Worm (Caenorhabditis elegans) whole organism, L4 larva: Measurements from ENCODE around the gene F02E11.4.

Source experiments
- arid-1 ChIP-seq: fragments of 200-800 bp; sonication (Bioruptor generic); conservative IDR thresholded peaks from 2 replicates; pipeline ENCODE4 v1.3.6; 2022; ENCODE audit warnings: missing genetic modification reagents, missing genetic modification characterization, missing compliant biosample characterization
- ceh-32 ChIP-seq: sonication (generic microtip); optimal IDR thresholded peaks from 2 replicates; lab custom pipeline; 2016; ENCODE audit warnings: mild to moderate bottlenecking, missing genetic modification characterization, missing compliant biosample characterization; ENCODE audit not compliant: poor library complexity
- ces-1 ChIP-seq: fragments of 150-350 bp; sonication (generic microtip); optimal IDR thresholded peaks from 4 replicates; lab custom pipeline; 2014; ENCODE audit warnings: missing biosample characterization, missing genetic modification reagents, missing genetic modification characterization
- lin-39 ChIP-seq: fragments of 150-350 bp; optimal IDR thresholded peaks from 2 replicates; lab custom pipeline; 2014; ENCODE audit warnings: missing biosample characterization, missing genetic modification reagents, missing genetic modification characterization
- nhr-10 ChIP-seq: fragments of 150-350 bp; optimal IDR thresholded peaks from 2 replicates; lab custom pipeline; 2014; ENCODE audit warnings: missing biosample characterization, missing genetic modification characterization
- nhr-6 ChIP-seq: fragments of 150-350 bp; optimal IDR thresholded peaks from 2 replicates; lab custom pipeline; 2014; ENCODE audit warnings: missing biosample characterization, missing genetic modification characterization

ce11 chrII:3299457-3299856, 21.9 kb upstream of the F02E11.4 start, which contains the start of gene btb-22:
- TF ChIP-seq nhr-10 (no peak), ces-1 (GFP tag; lab: Kevin White, UChicago) (no peak), nhr-6 (tag; lab: Kevin White, UChicago) (no peak), arid-1 (no peak), lin-39 (tag; lab: Kevin White, UChicago) (no peak), ceh-32 (no peak)
